Fruit fly (Drosophila melanogaster): Measurements from ENCODE around the gene CG42594.

- TF ChIP-seq CG11617 (GFP tag; optimal IDR thresholded peaks at IDR 0.05) (no peak), CG1620 (GFP tag; optimal IDR thresholded peaks at IDR 0.05) (no peak)
These were observed 70.4 kb downstream of the CG42594 start for dm6 chrX:4911060-4911459.

All from whole organism, adult.